Worm (Caenorhabditis elegans) whole organism, L4/young adult: ENCODE measurements around the gene R07E5.17.

ENCODE experiments used
- W03F9.2 ChIP-seq: fragments of 150-350 bp; optimal IDR thresholded peaks from 2 replicates; lab custom pipeline; 2014; ENCODE audit warnings: missing biosample characterization, missing genetic modification characterization
- dao-5 ChIP-seq: sonication (generic microtip); optimal IDR thresholded peaks from 2 replicates; lab custom pipeline; 2016; ENCODE audit warnings: missing genotype, missing genetic modification characterization, moderate library complexity, missing compliant biosample characterization
- him-1 ChIP-seq: sonication (generic microtip); optimal IDR thresholded peaks from 2 replicates; lab custom pipeline; 2016; ENCODE audit warnings: missing genotype, missing genetic modification reagents, missing genetic modification characterization, missing compliant biosample characterization

- no peak for TF ChIP-seq him-1 (tag; lab: Kevin White, UChicago)
- no peak for TF ChIP-seq W03F9.2
- no peak for TF ChIP-seq dao-5 (tag; lab: Kevin White, UChicago)
Measured at ce11 chrIII:4379717-4380116, 24.5 kb downstream of the R07E5.17 start, which contains the start of gene B0284.3.
